Fruit fly (Drosophila melanogaster) whole organism, prepupa: ENCODE measurements around the gene CG5162.

Experiments
- Blimp-1 ChIP-seq: fragments of 200-800 bp; sonication (Bioruptor generic); optimal IDR thresholded peaks from 3 replicates; lab custom pipeline; 2017; ENCODE audit warnings: missing biosample characterization, missing genetic modification characterization, mild to moderate bottlenecking, moderate library complexity, missing genetic modification reagents
- CG10631 ChIP-seq: fragments of 200-800 bp; sonication (Bioruptor generic); optimal IDR thresholded peaks from 2 replicates; lab custom pipeline; 2016; ENCODE audit warnings: missing biosample characterization, missing genetic modification characterization
- CG10669 ChIP-seq: fragments of 200-800 bp; sonication (Bioruptor generic); optimal IDR thresholded peaks from 3 replicates; lab custom pipeline; 2018; ENCODE audit warnings: missing biosample characterization, mild to moderate bottlenecking, missing genetic modification characterization, moderate library complexity
- CG11294 ChIP-seq: fragments of 200-800 bp; sonication (Bioruptor generic); IDR thresholded peaks from 2 replicates; pipeline ENCODE4 v1.3.6; 2022; ENCODE audit warnings: missing biosample characterization, missing genetic modification characterization
- CG11902 ChIP-seq: fragments of 200-800 bp; sonication (Bioruptor generic); optimal IDR thresholded peaks from 3 replicates; lab custom pipeline; 2016; ENCODE audit warnings: missing biosample characterization, missing genetic modification characterization
- CG15336 ChIP-seq: fragments of 200-800 bp; sonication (Bioruptor generic); IDR thresholded peaks from 2 replicates; pipeline ENCODE4 v1.3.6; 2022; ENCODE audit warnings: missing biosample characterization, missing genetic modification characterization
- CG1621 ChIP-seq: fragments of 200-800 bp; sonication (Bioruptor generic); optimal IDR thresholded peaks from 3 replicates; lab custom pipeline; 2018; ENCODE audit warnings: missing biosample characterization, mild to moderate bottlenecking, missing genetic modification characterization
- CG16779 ChIP-seq: fragments of 200-800 bp; sonication (Bioruptor generic); optimal IDR thresholded peaks from 3 replicates; lab custom pipeline; 2017; ENCODE audit warnings: missing biosample characterization, mild to moderate bottlenecking, missing genetic modification characterization
- CG3032 ChIP-seq: fragments of 200-800 bp; optimal IDR thresholded peaks from 2 replicates; lab custom pipeline; 2019; ENCODE audit warnings: missing biosample characterization, mild to moderate bottlenecking, missing genetic modification characterization, moderate library complexity
- CG32006 ChIP-seq: fragments of 200-800 bp; sonication (Bioruptor generic); optimal IDR thresholded peaks from 3 replicates; lab custom pipeline; 2017; ENCODE audit warnings: missing biosample characterization, mild to moderate bottlenecking, missing genetic modification characterization
- CG34406 ChIP-seq: fragments of 200-800 bp; sonication (Bioruptor generic); optimal IDR thresholded peaks from 3 replicates; lab custom pipeline; 2016; ENCODE audit warnings: missing biosample characterization, missing genetic modification characterization
- CG3919 ChIP-seq: fragments of 200-800 bp; sonication (Bioruptor generic); optimal IDR thresholded peaks from 3 replicates; lab custom pipeline; 2016; ENCODE audit warnings: missing biosample characterization, missing genetic modification characterization
- CG6276 ChIP-seq: fragments of 200-800 bp; sonication (Bioruptor generic); optimal IDR thresholded peaks from 2 replicates; lab custom pipeline; 2017; ENCODE audit warnings: missing biosample characterization, mild to moderate bottlenecking, missing genetic modification characterization
- CG6808 ChIP-seq: fragments of 200-800 bp; sonication (Bioruptor generic); optimal IDR thresholded peaks from 3 replicates; lab custom pipeline; 2017; ENCODE audit warnings: missing biosample characterization, missing genetic modification characterization, mild to moderate bottlenecking, moderate library complexity, missing genetic modification reagents
- CG6854 ChIP-seq: fragments of 200-800 bp; sonication (Bioruptor generic); optimal IDR thresholded peaks from 2 replicates; lab custom pipeline; 2017; ENCODE audit warnings: missing biosample characterization, mild to moderate bottlenecking, missing genetic modification characterization
- CG7368 ChIP-seq: fragments of 200-800 bp; sonication (Bioruptor generic); optimal IDR thresholded peaks from 3 replicates; lab custom pipeline; 2016; ENCODE audit warnings: missing biosample characterization, missing genetic modification characterization
- CG8632 ChIP-seq: fragments of 200-800 bp; sonication (Bioruptor generic); optimal IDR thresholded peaks from 3 replicates; lab custom pipeline; 2016; ENCODE audit warnings: missing biosample characterization, missing genetic modification characterization
- CG9139 ChIP-seq: fragments of 200-800 bp; sonication (Bioruptor generic); optimal IDR thresholded peaks from 3 replicates; lab custom pipeline; 2017; ENCODE audit warnings: missing biosample characterization, mild to moderate bottlenecking, missing genetic modification characterization
- Eip75B ChIP-seq: fragments of 200-800 bp; sonication (Bioruptor generic); optimal IDR thresholded peaks from 3 replicates; lab custom pipeline; 2016; ENCODE audit warnings: missing biosample characterization, missing genetic modification characterization
- Eip78C ChIP-seq: fragments of 200-800 bp; sonication (Bioruptor generic); peaks from one replicate; lab custom pipeline; 2016; ENCODE audit warnings: missing biosample characterization, missing genetic modification characterization
- Eip93F ChIP-seq: fragments of 200-800 bp; sonication (Bioruptor generic); optimal IDR thresholded peaks from 2 replicates; lab custom pipeline; 2016; ENCODE audit warnings: missing biosample characterization, mild to moderate bottlenecking, missing genetic modification characterization
- Ets21C ChIP-seq: fragments of 200-800 bp; sonication (Bioruptor generic); optimal IDR thresholded peaks from 3 replicates; lab custom pipeline; 2016; ENCODE audit warnings: missing biosample characterization, missing genetic modification characterization
- Ets96B ChIP-seq: fragments of 200-800 bp; optimal IDR thresholded peaks from 2 replicates; lab custom pipeline; 2019; ENCODE audit warnings: missing biosample characterization, mild to moderate bottlenecking, missing genetic modification characterization, moderate library complexity
- Gug ChIP-seq: fragments of 200-800 bp; sonication (Bioruptor generic); IDR thresholded peaks from 2 replicates; pipeline ENCODE4 v1.3.6; 2022; ENCODE audit warnings: missing biosample characterization, missing genetic modification characterization
- Hr38 ChIP-seq: sonication (Bioruptor generic); optimal IDR thresholded peaks from 2 replicates; lab custom pipeline; 2016; ENCODE audit warnings: missing biosample characterization, missing genetic modification characterization
- Hr4 ChIP-seq: fragments of 200-800 bp; sonication (Bioruptor generic); optimal IDR thresholded peaks from 3 replicates; lab custom pipeline; 2016; ENCODE audit warnings: missing biosample characterization, missing genetic modification characterization
- Sox102F ChIP-seq: fragments of 200-800 bp; sonication (Bioruptor generic); optimal IDR thresholded peaks from 2 replicates; lab custom pipeline; 2016; ENCODE audit warnings: missing biosample characterization, mild to moderate bottlenecking, missing genetic modification characterization
- Sox15 ChIP-seq: fragments of 200-800 bp; sonication (Bioruptor generic); optimal IDR thresholded peaks from 3 replicates; lab custom pipeline; 2016; ENCODE audit warnings: missing biosample characterization, missing genetic modification characterization
- cyc ChIP-seq: fragments of 200-800 bp; sonication (Bioruptor generic); optimal IDR thresholded peaks from 3 replicates; lab custom pipeline; 2016; ENCODE audit warnings: missing biosample characterization, missing genetic modification characterization
- dac ChIP-seq: fragments of 200-800 bp; sonication (Bioruptor generic); optimal IDR thresholded peaks from 2 replicates; lab custom pipeline; 2017; ENCODE audit warnings: missing biosample characterization, mild to moderate bottlenecking, missing genetic modification characterization
- dsx ChIP-seq: fragments of 200-800 bp; optimal IDR thresholded peaks from 3 replicates; lab custom pipeline; 2019; ENCODE audit warnings: missing biosample characterization, mild to moderate bottlenecking, missing genetic modification characterization, moderate library complexity; ENCODE audit not compliant: poor library complexity, severe bottlenecking
- fd85E ChIP-seq: fragments of 200-800 bp; sonication (Bioruptor generic); optimal IDR thresholded peaks from 3 replicates; lab custom pipeline; 2016; ENCODE audit warnings: missing biosample characterization, missing genetic modification characterization
- fkh ChIP-seq: fragments of 200-800 bp; sonication (Bioruptor generic); optimal IDR thresholded peaks from 3 replicates; lab custom pipeline; 2017; ENCODE audit warnings: missing biosample characterization, mild to moderate bottlenecking, missing genetic modification characterization, moderate library complexity
- lz ChIP-seq: fragments of 200-800 bp; sonication (Bioruptor generic); optimal IDR thresholded peaks from 3 replicates; lab custom pipeline; 2016; ENCODE audit warnings: missing biosample characterization, missing genetic modification characterization
- pdm3 ChIP-seq: fragments of 200-800 bp; sonication (Bioruptor generic); optimal IDR thresholded peaks from 3 replicates; lab custom pipeline; 2016; ENCODE audit warnings: missing biosample characterization, missing genetic modification characterization
- spab ChIP-seq: fragments of 200-800 bp; sonication (Bioruptor generic); optimal IDR thresholded peaks from 2 replicates; lab custom pipeline; 2017; ENCODE audit warnings: missing biosample characterization, mild to moderate bottlenecking, missing genetic modification characterization, missing genetic modification reagents
- ss ChIP-seq, 2 experiments: fragments of 200-800 bp; sonication (Bioruptor generic); optimal IDR thresholded peaks; 2 replicates in 1 of 2; 3 replicates in 1 of 2; lab custom pipeline; 2017 to 2018; ENCODE audit warnings: mild to moderate bottlenecking in 2 of 2, missing biosample characterization in 2 of 2, missing genetic modification characterization in 2 of 2, moderate library complexity in 1 of 2
- svp ChIP-seq: fragments of 200-800 bp; sonication (Bioruptor generic); peaks from one replicate; lab custom pipeline; 2016; ENCODE audit warnings: missing biosample characterization, missing genetic modification characterization
- topi ChIP-seq: fragments of 200-800 bp; sonication (Bioruptor generic); optimal IDR thresholded peaks from 3 replicates; lab custom pipeline; 2016; ENCODE audit warnings: missing biosample characterization, missing genetic modification characterization
- vri ChIP-seq: fragments of 200-800 bp; sonication (Bioruptor generic); optimal IDR thresholded peaks from 3 replicates; lab custom pipeline; 2016; ENCODE audit warnings: missing biosample characterization, mild to moderate bottlenecking, missing genetic modification characterization

The CG5162 gene

dm6 chrX:17187495-17187894, 27.6 kb upstream of the CG5162 start (continued):
- TF ChIP-seq Eip75B: no peak
- TF ChIP-seq Ets96B (tag; lab: Kevin White, UChicago): no peak
- peak; percentile 20 for TF ChIP-seq CG11902 (GFP tag; lab: Kevin White, UChicago)
- peak; percentile 30 for TF ChIP-seq CG6276 (GFP tag; lab: Kevin White, UChicago)
- TF ChIP-seq dac (GFP tag; lab: Kevin White, UChicago): no peak
- TF ChIP-seq Blimp-1 (GFP tag; lab: Kevin White, UChicago): no peak
- peak; percentile 8 for TF ChIP-seq CG7368 (GFP tag; lab: Kevin White, UChicago)
- TF ChIP-seq CG32006: peak; percentile 54
- no peak for TF ChIP-seq CG16779 (tag; lab: Kevin White, UChicago)
- no peak for TF ChIP-seq CG6808
- TF ChIP-seq CG9139 (GFP tag; lab: Kevin White, UChicago): no peak
- TF ChIP-seq Sox102F (GFP tag; lab: Kevin White, UChicago): peak; percentile 20
- TF ChIP-seq Hr38 (GFP tag; lab: Kevin White, UChicago): no peak
- no peak for TF ChIP-seq CG3032 (tag; lab: Kevin White, UChicago)
- peak; percentile 63 for TF ChIP-seq CG15336 (GFP tag; lab: Robert Waterston, UW)
- peak; percentile 41 for TF ChIP-seq topi (GFP tag; lab: Kevin White, UChicago)
- no peak for TF ChIP-seq CG1621 (tag; lab: Kevin White, UChicago)
- no peak for TF ChIP-seq Ets21C
- no peak for TF ChIP-seq dsx (GFP tag; lab: Kevin White, UChicago)
- no peak for TF ChIP-seq Eip93F (GFP tag; lab: Kevin White, UChicago)
- TF ChIP-seq spab (GFP tag; lab: Kevin White, UChicago): no peak
- 0 out of 2 replicates have a peak, but pooled peaks have one; percentile 12 for TF ChIP-seq Gug (GFP tag; lab: Robert Waterston, UW)
- TF ChIP-seq vri: no peak
- no peak for TF ChIP-seq CG10631 (GFP tag; lab: Kevin White, UChicago)
- TF ChIP-seq fd85E: no peak
- TF ChIP-seq CG11294 (GFP tag; lab: Robert Waterston, UW): no peak
- TF ChIP-seq cyc (GFP tag; lab: Kevin White, UChicago): no peak
- TF ChIP-seq Hr4 (GFP tag; lab: Kevin White, UChicago): no peak
- TF ChIP-seq fkh (GFP tag; lab: Kevin White, UChicago): no peak
- TF ChIP-seq lz (GFP tag; lab: Kevin White, UChicago): peak; percentile 2
- TF ChIP-seq CG34406 (GFP tag; lab: Kevin White, UChicago): peak; percentile 58
- no peak for TF ChIP-seq CG10669 (GFP tag; lab: Kevin White, UChicago)
- TF ChIP-seq ss (GFP tag; optimal IDR thresholded peaks at IDR 0.05; lab: Kevin White, UChicago): no peak
- TF ChIP-seq CG3919 (GFP tag; lab: Kevin White, UChicago): peak; percentile 46
- TF ChIP-seq CG8632 (GFP tag; lab: Kevin White, UChicago): peak; percentile 52
- TF ChIP-seq Eip78C (GFP tag; lab: Kevin White, UChicago): peak; percentile 80
- peak; percentile 32 for TF ChIP-seq Sox15 (GFP tag; lab: Kevin White, UChicago)

- TF ChIP-seq fd85E (no peak), CG6854 (GFP tag; lab: Kevin White, UChicago) (no peak), svp (GFP tag; lab: Kevin White, UChicago) (peak; percentile 63), pdm3 (GFP tag; lab: Kevin White, UChicago) (no peak), dsx (GFP tag; lab: Kevin White, UChicago) (no peak), CG8632 (GFP tag; lab: Kevin White, UChicago) (no peak), vri (no peak), CG34406 (GFP tag; lab: Kevin White, UChicago) (no peak), CG32006 (no peak)
These were observed 26.9 kb upstream of the CG5162 start for dm6 chrX:17188167-17188566.
